Fruit fly (Drosophila melanogaster) whole organism: ENCODE measurements around the gene CG6443.

Source experiments
- CG8478 ChIP-seq: fragments of >200 bp; optimal IDR thresholded peaks from 2 replicates; lab custom pipeline; 2018; ENCODE audit warnings: inconsistent platforms
- Dll ChIP-seq: fragments of >200 bp; optimal IDR thresholded peaks from 2 replicates; lab custom pipeline; 2017
- EcR ChIP-seq, 2 experiments: fragments of >200 bp; optimal IDR thresholded peaks; 2 replicates each; lab custom pipeline; 2017; ENCODE audit warnings: missing biosample characterization in 2 of 2, missing genetic modification characterization in 2 of 2, missing genetic modification reagents in 2 of 2
- pan ChIP-seq: fragments of >200 bp; optimal IDR thresholded peaks from 2 replicates; lab custom pipeline; 2017
- usp ChIP-seq: fragments of >200 bp; optimal IDR thresholded peaks from 2 replicates; lab custom pipeline; 2017; ENCODE audit warnings: missing biosample characterization, missing genetic modification characterization, mixed read lengths

- TF ChIP-seq CG8478 = no peak
- no peak for TF ChIP-seq pan (lab: Kevin White, UChicago)
- TF ChIP-seq Dll (lab: Kevin White, UChicago) = no peak
- no peak for TF ChIP-seq EcR (GFP tag; optimal IDR thresholded peaks at IDR 0.05; lab: Kevin White, UChicago)
- TF ChIP-seq usp (GFP tag; lab: Kevin White, UChicago) = no peak
Measured at dm6 chr2L:10706267-10706666, 22.5 kb upstream of the CG6443 start.
